Worm (Caenorhabditis elegans) whole organism, young adult: ENCODE data around the gene gei-4.

Source experiments
- F57C9.4 ChIP-seq: sonication (generic microtip); optimal IDR thresholded peaks from 2 replicates; lab custom pipeline; 2017; ENCODE audit warnings: mild to moderate bottlenecking, missing genetic modification characterization, missing compliant biosample characterization
- madf-8 ChIP-seq: fragments of 200-800 bp; sonication (Bioruptor generic); conservative IDR thresholded peaks from 2 replicates; pipeline ENCODE4 v1.3.6; 2022; ENCODE audit warnings: missing genetic modification reagents, missing genetic modification characterization, missing compliant biosample characterization
- mxl-1 ChIP-seq: sonication (generic microtip); optimal IDR thresholded peaks from 2 replicates; lab custom pipeline; 2016; ENCODE audit warnings: missing genetic modification characterization, missing compliant biosample characterization
- sdz-38 ChIP-seq: sonication (generic microtip); optimal IDR thresholded peaks from 2 replicates; lab custom pipeline; 2016; ENCODE audit warnings: missing genotype, missing genetic modification characterization, missing compliant biosample characterization

DNA sequence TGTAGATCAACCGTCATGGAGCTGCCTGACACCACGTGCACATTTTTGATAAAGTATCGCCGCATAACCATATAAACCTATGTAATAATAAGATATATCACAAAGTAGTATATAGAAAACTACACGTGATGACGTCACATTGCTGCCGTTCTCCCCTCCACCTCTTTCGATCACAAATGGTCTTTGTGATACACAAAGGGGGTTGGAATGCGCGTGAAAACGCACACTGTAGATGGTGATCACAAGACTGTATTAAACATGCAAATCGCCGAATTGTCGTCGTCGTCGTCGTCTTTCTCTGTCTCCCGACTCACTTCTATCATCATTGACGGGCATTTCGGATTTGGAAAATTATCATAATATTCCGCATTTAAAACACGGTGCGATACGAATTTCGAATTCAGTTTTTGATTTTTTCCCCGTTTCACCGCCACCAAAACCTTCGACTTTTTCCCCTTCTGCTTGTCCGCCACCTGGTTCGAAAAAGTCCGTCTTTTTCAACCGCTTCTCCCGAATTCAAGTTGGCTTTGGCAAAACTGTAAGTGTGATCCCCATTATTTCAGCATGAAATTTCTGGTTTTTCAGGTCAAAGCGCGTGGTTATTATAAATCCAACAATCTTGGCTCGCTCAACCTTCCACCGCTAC lies 47.7 kb upstream of the gei-4 start, which contains the start of the genes Y55B1BL.1 and Y55B1BL.2:
- TF ChIP-seq F57C9.4 (tag; lab: Kevin White, UChicago) (no peak), mxl-1 (tag; lab: Kevin White, UChicago) (no peak), madf-8 (GFP tag; lab: Robert Waterston, UW) (no peak), sdz-38 (tag; lab: Kevin White, UChicago) (no peak)
